Worm (Caenorhabditis elegans): ENCODE measurements around the gene B0035.3.

B0035.3 gene

ce11 chrIV:11351563-11351962 lies 36.8 kb upstream of the B0035.3 start:
- TF ChIP-seq hnd-1 (tag; optimal IDR thresholded peaks at IDR 0.05) (no peak), ceh-13 (GFP tag; optimal IDR thresholded peaks at IDR 0.05) (no peak), aly-1 (tag; optimal IDR thresholded peaks at IDR 0.05) (no peak), tbx-37 (GFP tag; conservative IDR thresholded peaks at IDR 0.05) (no peak), tbx-11 (GFP tag; IDR thresholded peaks at IDR 0.05) (no peak), hmg-4 (GFP tag; optimal IDR thresholded peaks at IDR 0.05) (no peak), tra-4 (tag; optimal IDR thresholded peaks at IDR 0.05) (no peak), ama-1 (optimal IDR thresholded peaks at IDR 0.05) (no peak), scrt-1 (GFP tag; IDR thresholded peaks at IDR 0.05) (no peak), ceh-36 (tag; optimal IDR thresholded peaks at IDR 0.05) (no peak), sea-1 (GFP tag; conservative IDR thresholded peaks at IDR 0.05) (no peak), F13C5.2 (tag; optimal IDR thresholded peaks at IDR 0.05) (no peak)

- no peak for TF ChIP-seq sea-1 (GFP tag; conservative IDR thresholded peaks at IDR 0.05)
- no peak for TF ChIP-seq tbx-37 (GFP tag; conservative IDR thresholded peaks at IDR 0.05)
- TF ChIP-seq B0310.2 (tag; optimal IDR thresholded peaks at IDR 0.05): no peak
- no peak for TF ChIP-seq aly-1 (tag; optimal IDR thresholded peaks at IDR 0.05)
- TF ChIP-seq ets-7 (tag; optimal IDR thresholded peaks at IDR 0.05): no peak
- no peak for TF ChIP-seq ceh-36 (tag; optimal IDR thresholded peaks at IDR 0.05)
- no peak for TF ChIP-seq ama-1 (optimal IDR thresholded peaks at IDR 0.05)
- no peak for TF ChIP-seq flt-1 (GFP tag; IDR thresholded peaks at IDR 0.05)
- TF ChIP-seq hmg-4 (GFP tag; optimal IDR thresholded peaks at IDR 0.05): no peak
These were observed 36.0 kb upstream of the B0035.3 start for ce11 chrIV:11350809-11351208.

DNA sequence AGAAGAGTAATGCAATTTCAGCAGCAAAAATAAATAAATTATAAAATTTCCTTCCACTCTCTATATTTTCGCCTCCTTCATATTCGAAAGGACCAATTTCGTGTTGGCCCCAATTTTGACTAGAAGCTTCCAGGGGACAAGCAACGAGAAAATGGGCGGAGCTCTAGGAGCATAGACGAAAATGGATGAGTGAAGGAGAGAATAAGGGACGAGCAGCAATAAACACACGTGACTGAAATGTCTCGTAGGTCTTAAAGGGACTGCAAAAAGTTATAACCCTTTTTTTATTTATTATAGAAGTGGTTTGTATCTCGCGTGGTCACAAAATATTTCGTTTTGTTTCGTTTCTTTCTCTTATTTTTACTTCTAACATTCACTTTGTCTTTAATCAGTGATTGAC lies 34.9 kb upstream of the B0035.3 start:
- TF ChIP-seq ama-1 (optimal IDR thresholded peaks at IDR 0.05): no peak
- no peak for TF ChIP-seq ceh-13 (GFP tag; optimal IDR thresholded peaks at IDR 0.05)
- TF ChIP-seq F13C5.2 (tag; optimal IDR thresholded peaks at IDR 0.05): no peak
- TF ChIP-seq sea-1 (GFP tag; conservative IDR thresholded peaks at IDR 0.05): no peak
- no peak for TF ChIP-seq hmg-4 (GFP tag; optimal IDR thresholded peaks at IDR 0.05)

- TF ChIP-seq ama-1 (optimal IDR thresholded peaks at IDR 0.05) (no peak), tra-4 (tag; optimal IDR thresholded peaks at IDR 0.05) (no peak), ceh-36 (tag; optimal IDR thresholded peaks at IDR 0.05) (no peak), B0310.2 (tag; optimal IDR thresholded peaks at IDR 0.05) (no peak), ceh-13 (GFP tag; optimal IDR thresholded peaks at IDR 0.05) (no peak), ets-7 (tag; optimal IDR thresholded peaks at IDR 0.05) (no peak), aly-1 (tag; optimal IDR thresholded peaks at IDR 0.05) (no peak), hnd-1 (tag; optimal IDR thresholded peaks at IDR 0.05) (no peak), tbx-11 (GFP tag; IDR thresholded peaks at IDR 0.05) (no peak), scrt-1 (GFP tag; IDR thresholded peaks at IDR 0.05) (no peak), flt-1 (GFP tag; IDR thresholded peaks at IDR 0.05) (no peak), tbx-37 (GFP tag; conservative IDR thresholded peaks at IDR 0.05) (no peak), F13C5.2 (tag; optimal IDR thresholded peaks at IDR 0.05) (no peak), pes-1 (GFP tag; IDR thresholded peaks at IDR 0.05) (no peak), sea-1 (GFP tag; conservative IDR thresholded peaks at IDR 0.05) (no peak), hmg-4 (GFP tag; optimal IDR thresholded peaks at IDR 0.05) (no peak), hmbx-1 (tag; optimal IDR thresholded peaks at IDR 0.05) (no peak)
These were observed 34.0 kb upstream of the B0035.3 start for ce11 chrIV:11348822-11349221.

DNA sequence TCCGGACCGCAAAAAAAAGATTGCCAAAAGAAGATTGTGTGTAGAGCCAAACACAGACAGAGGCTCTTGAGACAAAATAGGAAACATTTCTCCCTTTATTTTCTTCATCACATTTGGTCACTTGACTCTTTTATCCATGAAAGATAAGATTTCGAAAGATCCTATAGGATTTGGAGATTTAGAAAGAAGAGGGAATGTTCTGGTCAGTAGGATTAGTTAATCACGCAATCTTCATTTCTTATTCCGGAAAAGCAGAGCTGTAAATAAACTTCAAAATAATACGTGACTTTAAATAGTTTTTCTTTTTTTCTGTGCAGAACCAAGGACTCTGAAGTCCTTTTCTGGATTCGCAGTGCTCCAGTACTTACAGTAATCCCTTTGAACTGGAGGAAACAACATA lies 32.5 kb upstream of the B0035.3 start:
- TF ChIP-seq ama-1 (optimal IDR thresholded peaks at IDR 0.05) (no peak), tbx-37 (GFP tag; conservative IDR thresholded peaks at IDR 0.05) (no peak), B0310.2 (tag; optimal IDR thresholded peaks at IDR 0.05) (no peak), ceh-36 (tag; optimal IDR thresholded peaks at IDR 0.05) (no peak), scrt-1 (GFP tag; IDR thresholded peaks at IDR 0.05) (no peak), hmg-4 (GFP tag; optimal IDR thresholded peaks at IDR 0.05) (no peak), pes-1 (GFP tag; IDR thresholded peaks at IDR 0.05) (no peak), tra-4 (tag; optimal IDR thresholded peaks at IDR 0.05) (no peak), sea-1 (GFP tag; conservative IDR thresholded peaks at IDR 0.05) (no peak), ets-7 (tag; optimal IDR thresholded peaks at IDR 0.05) (no peak), aly-1 (tag; optimal IDR thresholded peaks at IDR 0.05) (no peak), hnd-1 (tag; optimal IDR thresholded peaks at IDR 0.05) (no peak), hmbx-1 (tag; optimal IDR thresholded peaks at IDR 0.05) (no peak), ceh-13 (GFP tag; optimal IDR thresholded peaks at IDR 0.05) (no peak), F13C5.2 (tag; optimal IDR thresholded peaks at IDR 0.05) (no peak), tbx-11 (GFP tag; IDR thresholded peaks at IDR 0.05) (no peak), flt-1 (GFP tag; IDR thresholded peaks at IDR 0.05) (no peak)

DNA sequence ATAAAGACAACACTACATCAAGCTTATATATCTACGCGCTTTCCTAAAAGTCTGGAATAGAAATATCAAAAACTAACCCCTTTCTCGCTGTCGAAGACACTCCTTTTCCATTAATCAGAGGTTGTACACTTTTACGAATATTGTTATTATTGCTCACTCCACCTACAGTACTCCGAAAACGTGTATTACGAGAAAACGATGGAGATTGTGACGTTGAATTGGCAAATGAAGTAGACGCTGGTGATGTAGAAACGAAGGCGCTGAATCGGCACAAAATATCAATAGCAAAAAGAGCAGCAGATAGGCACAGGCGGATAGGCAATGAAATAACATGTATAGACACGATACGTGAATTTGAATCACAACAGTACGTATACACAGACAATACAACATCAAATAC lies 29.5 kb upstream of the B0035.3 start:
- TF ChIP-seq hmbx-1 (tag; optimal IDR thresholded peaks at IDR 0.05) (no peak), sea-1 (GFP tag; conservative IDR thresholded peaks at IDR 0.05) (no peak), ama-1 (optimal IDR thresholded peaks at IDR 0.05) (no peak), tbx-37 (GFP tag; conservative IDR thresholded peaks at IDR 0.05) (no peak), tra-4 (tag; optimal IDR thresholded peaks at IDR 0.05) (no peak), hmg-4 (GFP tag; optimal IDR thresholded peaks at IDR 0.05) (no peak), scrt-1 (GFP tag; IDR thresholded peaks at IDR 0.05) (no peak), hnd-1 (tag; optimal IDR thresholded peaks at IDR 0.05) (no peak), ceh-13 (GFP tag; optimal IDR thresholded peaks at IDR 0.05) (no peak), B0310.2 (tag; optimal IDR thresholded peaks at IDR 0.05) (no peak), F13C5.2 (tag; optimal IDR thresholded peaks at IDR 0.05) (no peak), pes-1 (GFP tag; IDR thresholded peaks at IDR 0.05) (no peak), tbx-11 (GFP tag; IDR thresholded peaks at IDR 0.05) (no peak), ets-7 (tag; optimal IDR thresholded peaks at IDR 0.05) (no peak)

DNA sequence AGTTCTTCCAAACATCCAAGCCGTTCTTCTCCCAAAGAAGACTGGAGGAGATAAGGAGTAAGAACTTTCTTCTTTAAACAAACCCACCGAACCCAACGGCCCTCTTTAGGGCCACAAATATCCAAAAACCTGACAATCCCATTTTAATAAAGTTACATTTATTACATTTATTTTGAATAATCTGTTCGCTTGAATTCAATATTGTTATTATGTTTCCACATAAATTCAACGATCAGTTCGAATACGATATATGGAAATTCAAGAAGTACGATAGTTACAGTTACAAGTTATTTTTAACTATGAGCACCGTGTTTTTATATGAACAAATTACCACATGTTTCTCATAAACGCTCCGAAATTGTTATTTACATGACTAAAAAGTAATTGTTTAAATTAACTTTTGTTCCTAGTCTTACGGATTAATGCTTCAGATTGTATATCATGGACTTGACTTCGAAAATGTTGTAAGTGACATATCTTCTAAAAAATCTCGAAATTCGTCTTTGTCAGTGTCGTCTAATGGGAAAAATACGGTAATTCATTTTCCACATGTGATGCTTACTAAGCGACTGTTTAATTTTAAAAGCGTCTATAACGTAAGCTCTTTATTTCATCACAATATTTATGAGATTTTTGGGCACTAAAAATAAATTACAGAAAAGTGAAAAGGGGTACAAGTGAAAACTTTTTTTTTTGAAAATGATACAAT lies 26.1 kb upstream of the B0035.3 start:
- 0 out of 2 replicates have a peak, but pooled peaks have one; percentile 18 for TF ChIP-seq sea-1 (GFP tag; conservative IDR thresholded peaks at IDR 0.05)
- no peak for TF ChIP-seq pes-1 (GFP tag; IDR thresholded peaks at IDR 0.05)

DNA sequence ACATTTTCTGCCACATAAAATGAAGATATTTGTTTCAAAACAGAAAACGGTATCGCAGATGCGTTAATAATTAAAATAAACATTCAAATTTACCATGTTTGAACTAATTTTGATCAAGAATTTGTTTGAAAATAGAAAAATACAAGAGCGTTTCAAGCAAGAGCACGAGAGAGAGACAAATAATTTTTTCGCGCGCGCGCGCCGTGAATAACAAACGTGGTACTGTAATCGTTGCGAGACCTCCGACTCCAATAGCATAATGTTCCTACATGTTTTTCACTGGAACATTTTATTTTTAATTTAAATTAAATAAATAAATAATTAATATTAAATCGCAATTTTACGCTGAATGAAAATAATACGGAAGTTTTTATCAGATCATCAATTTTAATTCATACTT lies 22.2 kb upstream of the B0035.3 start, which contains the start of gene F54E12.2:
Gene F54E12.2, minus strand, starts transcription at position 164 of the 400 bp plus-strand sequence.
- TF ChIP-seq ceh-13 (GFP tag; optimal IDR thresholded peaks at IDR 0.05): no peak
- TF ChIP-seq sea-1 (GFP tag; conservative IDR thresholded peaks at IDR 0.05): no peak
- no peak for TF ChIP-seq hnd-1 (tag; optimal IDR thresholded peaks at IDR 0.05)
- no peak for TF ChIP-seq tbx-37 (GFP tag; conservative IDR thresholded peaks at IDR 0.05)

Data from whole organism, early embryonic.